Worm (Caenorhabditis elegans) whole organism, L3 larva: Measurements from ENCODE around the gene nspc-7.

Experiments used
- R02D3.7 ChIP-seq: fragments of 150-350 bp; optimal IDR thresholded peaks from 2 replicates; lab custom pipeline; 2014; ENCODE audit warnings: missing biosample characterization, missing genetic modification characterization
- ZK546.5 ChIP-seq: sonication (generic microtip); optimal IDR thresholded peaks from 2 replicates; lab custom pipeline; 2017; ENCODE audit warnings: missing biosample characterization, missing genetic modification characterization
- aly-2 ChIP-seq: fragments of 150-350 bp; optimal IDR thresholded peaks from 2 replicates; lab custom pipeline; 2014; ENCODE audit warnings: missing biosample characterization, missing genetic modification characterization
- ama-1 ChIP-seq: fragments of 150-350 bp; optimal IDR thresholded peaks from 2 replicates; lab custom pipeline; 2018
- ceh-16 ChIP-seq: sonication (generic microtip); optimal IDR thresholded peaks from 2 replicates; lab custom pipeline; 2017; ENCODE audit warnings: missing biosample characterization, missing genetic modification characterization
- ceh-28 ChIP-seq: fragments of 150-350 bp; optimal IDR thresholded peaks from 2 replicates; lab custom pipeline; 2014; ENCODE audit warnings: missing biosample characterization, missing genetic modification reagents, missing genetic modification characterization
- ceh-82 ChIP-seq: fragments of 150-350 bp; optimal IDR thresholded peaks from 2 replicates; lab custom pipeline; 2014; ENCODE audit warnings: missing biosample characterization, missing genetic modification characterization
- ceh-9 ChIP-seq: sonication (generic microtip); optimal IDR thresholded peaks from 2 replicates; lab custom pipeline; 2018; ENCODE audit warnings: missing biosample characterization, missing genetic modification characterization
- daf-12 ChIP-seq: fragments of 150-350 bp; optimal IDR thresholded peaks from 2 replicates; lab custom pipeline; 2014; ENCODE audit warnings: missing biosample characterization, missing genetic modification reagents, missing genetic modification characterization
- egl-27 ChIP-seq: sonication (generic microtip); optimal IDR thresholded peaks from 4 replicates; lab custom pipeline; 2017; ENCODE audit warnings: missing biosample characterization, missing genetic modification reagents, missing genetic modification characterization
- egl-5 ChIP-seq: fragments of 150-350 bp; optimal IDR thresholded peaks from 2 replicates; lab custom pipeline; 2017; ENCODE audit warnings: missing biosample characterization, missing genetic modification reagents, missing genetic modification characterization, inconsistent platforms
- elt-1 ChIP-seq: fragments of 150-350 bp; optimal IDR thresholded peaks from 2 replicates; lab custom pipeline; 2014; ENCODE audit warnings: missing biosample characterization, missing genetic modification characterization
- elt-2 ChIP-seq: sonication (generic microtip); optimal IDR thresholded peaks from 2 replicates; lab custom pipeline; 2016; ENCODE audit warnings: missing genetic modification reagents, mild to moderate bottlenecking, missing genetic modification characterization, missing compliant biosample characterization
- eor-1 ChIP-seq, 2 experiments: fragments of 150-350 bp; optimal IDR thresholded peaks; 2 replicates each; lab custom pipeline; 2014 to 2018; ENCODE audit warnings: missing biosample characterization in 2 of 2, missing genetic modification characterization in 2 of 2
- fkh-10 ChIP-seq: sonication (generic microtip); optimal IDR thresholded peaks from 2 replicates; lab custom pipeline; 2017; ENCODE audit warnings: missing biosample characterization, missing genetic modification reagents, missing genetic modification characterization
- fkh-2 ChIP-seq: fragments of 150-350 bp; optimal IDR thresholded peaks from 2 replicates; lab custom pipeline; 2014; ENCODE audit warnings: missing biosample characterization, missing genetic modification reagents, missing genetic modification characterization
- fos-1 ChIP-seq: fragments of 150-350 bp; optimal IDR thresholded peaks from 2 replicates; lab custom pipeline; 2014; ENCODE audit warnings: missing biosample characterization, missing genetic modification characterization
- hmg-11 ChIP-seq: sonication (generic microtip); optimal IDR thresholded peaks from 2 replicates; lab custom pipeline; 2016; ENCODE audit warnings: missing genetic modification characterization, missing compliant biosample characterization
- mml-1 ChIP-seq: fragments of 150-350 bp; sonication (generic microtip); optimal IDR thresholded peaks from 3 replicates; lab custom pipeline; 2014; ENCODE audit warnings: missing biosample characterization, missing genetic modification characterization
- nfya-1 ChIP-seq: sonication (generic microtip); optimal IDR thresholded peaks from 2 replicates; lab custom pipeline; 2017; ENCODE audit warnings: missing genetic modification characterization, mild to moderate bottlenecking, missing compliant biosample characterization, antibody characterized with exemption, moderate library complexity; ENCODE audit not compliant: insufficient read depth
- nhr-11 ChIP-seq: fragments of 150-350 bp; optimal IDR thresholded peaks from 2 replicates; lab custom pipeline; 2014; ENCODE audit warnings: missing biosample characterization, missing genetic modification characterization
- nhr-12 ChIP-seq: fragments of 150-350 bp; optimal IDR thresholded peaks from 2 replicates; lab custom pipeline; 2014; ENCODE audit warnings: missing biosample characterization, missing genetic modification characterization
- nhr-23 ChIP-seq: fragments of 150-350 bp; optimal IDR thresholded peaks from 2 replicates; lab custom pipeline; 2014; ENCODE audit warnings: missing biosample characterization, missing genetic modification reagents, missing genetic modification characterization
- nhr-237 ChIP-seq: fragments of 150-350 bp; optimal IDR thresholded peaks from 2 replicates; lab custom pipeline; 2014; ENCODE audit warnings: missing biosample characterization, missing genetic modification characterization
- nhr-25 ChIP-seq: sonication (generic microtip); optimal IDR thresholded peaks from 2 replicates; lab custom pipeline; 2017; ENCODE audit warnings: missing biosample characterization, missing genetic modification characterization
- nhr-28 ChIP-seq: fragments of 150-350 bp; optimal IDR thresholded peaks from 2 replicates; lab custom pipeline; 2014; ENCODE audit warnings: missing biosample characterization, missing genetic modification characterization
- nhr-43 ChIP-seq: sonication (generic microtip); optimal IDR thresholded peaks from 2 replicates; lab custom pipeline; 2016; ENCODE audit warnings: mild to moderate bottlenecking, missing genetic modification characterization, missing compliant biosample characterization; ENCODE audit not compliant: poor library complexity, severe bottlenecking
- nhr-67 ChIP-seq: fragments of 150-350 bp; optimal IDR thresholded peaks from 2 replicates; lab custom pipeline; 2014; ENCODE audit warnings: missing biosample characterization, missing genetic modification characterization
- nhr-76 ChIP-seq: fragments of 150-350 bp; sonication (generic microtip); optimal IDR thresholded peaks from 5 replicates; lab custom pipeline; 2014; ENCODE audit warnings: missing biosample characterization, missing genetic modification characterization
- nhr-77 ChIP-seq: fragments of 150-350 bp; optimal IDR thresholded peaks from 2 replicates; lab custom pipeline; 2014; ENCODE audit warnings: missing biosample characterization, missing genetic modification characterization
- pha-4 ChIP-seq: fragments of 150-350 bp; optimal IDR thresholded peaks from 2 replicates; lab custom pipeline; 2014; ENCODE audit warnings: missing biosample characterization, missing genetic modification reagents, missing genetic modification characterization
- sea-2 ChIP-seq: fragments of 150-350 bp; sonication (generic microtip); optimal IDR thresholded peaks from 4 replicates; lab custom pipeline; 2014; ENCODE audit warnings: missing biosample characterization, missing genetic modification reagents, missing genetic modification characterization
- skn-1 ChIP-seq: fragments of 150-350 bp; optimal IDR thresholded peaks from 2 replicates; lab custom pipeline; 2014; ENCODE audit warnings: missing biosample characterization, missing genetic modification characterization
- snpc-4 ChIP-seq: fragments of 150-350 bp; optimal IDR thresholded peaks from 2 replicates; lab custom pipeline; 2014; ENCODE audit warnings: missing biosample characterization, missing genetic modification characterization
- tbx-2 ChIP-seq: sonication (generic microtip); optimal IDR thresholded peaks from 2 replicates; lab custom pipeline; 2016; ENCODE audit warnings: mild to moderate bottlenecking, missing genetic modification characterization, missing compliant biosample characterization
- unc-39 ChIP-seq: sonication (generic microtip); optimal IDR thresholded peaks from 4 replicates; lab custom pipeline; 2017; ENCODE audit warnings: missing biosample characterization, missing genetic modification characterization
- unc-62 ChIP-seq: fragments of 150-350 bp; sonication (generic microtip); optimal IDR thresholded peaks from 4 replicates; lab custom pipeline; 2014; ENCODE audit warnings: missing biosample characterization, missing genetic modification reagents, missing genetic modification characterization
- ztf-11 ChIP-seq: fragments of 150-350 bp; optimal IDR thresholded peaks from 2 replicates; lab custom pipeline; 2014; ENCODE audit warnings: missing biosample characterization, missing genetic modification characterization

Gene nspc-7

ce11 chrX:8507053-8507452 is 34.6 kb upstream of the nspc-7 start:
- TF ChIP-seq tbx-2 (no peak), nhr-23 (peak; percentile 76), fkh-10 (no peak)

ce11 chrX:8507576-8507975 is 34.1 kb upstream of the nspc-7 start, which contains the start of gene H03E18.1:
H03E18.1 (plus strand) TSS chrX:8507876.
- TF ChIP-seq unc-39 (tag; lab: Kevin White, UChicago) (no peak), nhr-76 (tag; lab: Kevin White, UChicago) (no peak), skn-1 (tag; lab: Kevin White, UChicago) (no peak), egl-5 (no peak), aly-2 (tag; lab: Kevin White, UChicago) (no peak), fos-1 (tag; lab: Kevin White, UChicago) (no peak), hmg-11 (tag; lab: Kevin White, UChicago) (no peak), nhr-23 (no peak), nhr-43 (no peak), elt-1 (no peak), eor-1 (tag; optimal IDR thresholded peaks at IDR 0.05; lab: Kevin White, UChicago) (no peak), nhr-67 (no peak), egl-27 (tag; lab: Kevin White, UChicago) (no peak), daf-12 (tag; lab: Kevin White, UChicago) (no peak), mml-1 (tag; lab: Kevin White, UChicago) (no peak), nhr-12 (tag; lab: Kevin White, UChicago) (no peak), fkh-2 (tag; lab: Kevin White, UChicago) (no peak), R02D3.7 (tag; lab: Kevin White, UChicago) (no peak)

- TF ChIP-seq nhr-77 (no peak), snpc-4 (tag; lab: Kevin White, UChicago) (no peak), nhr-11 (tag; lab: Kevin White, UChicago) (no peak)
These were observed 32.6 kb upstream of the nspc-7 start for ce11 chrX:8509088-8509487.

- TF ChIP-seq snpc-4 (tag; lab: Kevin White, UChicago): no peak
- TF ChIP-seq unc-39 (tag; lab: Kevin White, UChicago): no peak
- TF ChIP-seq nhr-12 (tag; lab: Kevin White, UChicago): no peak
- TF ChIP-seq sea-2 (GFP tag; lab: Kevin White, UChicago): no peak
- TF ChIP-seq unc-62: no peak
- TF ChIP-seq ceh-16 (tag; lab: Kevin White, UChicago): no peak
- TF ChIP-seq nhr-237 (tag; lab: Kevin White, UChicago): no peak
- TF ChIP-seq fkh-10: no peak
- TF ChIP-seq, all 47 proteins: peak for 0
These were observed 21.3 kb upstream of the nspc-7 start, which contains the start of gene H03E18.2 for ce11 chrX:8520402-8520801. H03E18.2 (minus strand) TSS chrX:8520502.

- no peak for TF ChIP-seq nhr-25 (tag; lab: Kevin White, UChicago)
- no peak for TF ChIP-seq fkh-10
- no peak for TF ChIP-seq fkh-2 (tag; lab: Kevin White, UChicago)
- no peak for TF ChIP-seq ceh-16 (tag; lab: Kevin White, UChicago)
- TF ChIP-seq nhr-77: no peak
- TF ChIP-seq unc-62: no peak
- TF ChIP-seq snpc-4 (tag; lab: Kevin White, UChicago): no peak
- TF ChIP-seq ama-1 (lab: Kevin White, UChicago): no peak
- TF ChIP-seq elt-2 (tag; lab: Kevin White, UChicago): no peak
- no peak for TF ChIP-seq ZK546.5 (tag; lab: Kevin White, UChicago)
- no peak for TF ChIP-seq mml-1 (tag; lab: Kevin White, UChicago)
- TF ChIP-seq eor-1 (tag; optimal IDR thresholded peaks at IDR 0.05; lab: Kevin White, UChicago): no peak
- no peak for TF ChIP-seq fos-1 (tag; lab: Kevin White, UChicago)
- no peak for TF ChIP-seq nhr-28 (tag; lab: Kevin White, UChicago)
- no peak for TF ChIP-seq ceh-82 (tag; lab: Kevin White, UChicago)
- no peak for TF ChIP-seq ceh-9 (tag; lab: Kevin White, UChicago)
- TF ChIP-seq nfya-1 (tag; lab: Kevin White, UChicago): no peak
- no peak for TF ChIP-seq ceh-28 (tag; lab: Kevin White, UChicago)
- no peak for TF ChIP-seq ztf-11
- TF ChIP-seq pha-4 (tag; lab: Kevin White, UChicago): no peak
These were observed 20.0 kb upstream of the nspc-7 start, which contains the start of gene C03G5.14 for ce11 chrX:8521614-8522013. C03G5.14 (plus strand) TSS chrX:8521914.
